Worm (Caenorhabditis elegans) whole organism, L1 larva: ENCODE results near the gene oac-48.
"Not testable (repeated sequence)": the region's sequence is repeated elsewhere in the genome, so short reads cannot be mapped to it uniquely, and the experiment has no call there.

Source experiments
- C34B4.2 ChIP-seq: sonication (generic microtip); optimal IDR thresholded peaks from 2 replicates; lab custom pipeline; 2017; ENCODE audit warnings: mild to moderate bottlenecking, missing genetic modification characterization, missing compliant biosample characterization
- F16B12.6 ChIP-seq: fragments of 150-350 bp; optimal IDR thresholded peaks from 2 replicates; lab custom pipeline; 2014; ENCODE audit warnings: missing biosample characterization, missing genetic modification characterization
- aha-1 ChIP-seq: fragments of 150-350 bp; optimal IDR thresholded peaks from 2 replicates; lab custom pipeline; 2014; ENCODE audit warnings: missing biosample characterization, missing genetic modification characterization
- alr-1 ChIP-seq: fragments of 200-800 bp; sonication (Bioruptor generic); optimal IDR thresholded peaks from 2 replicates; lab custom pipeline; 2018; ENCODE audit warnings: borderline replicate concordance, mild to moderate bottlenecking, missing genetic modification characterization, missing compliant biosample characterization
- aly-2 ChIP-seq: fragments of 150-350 bp; optimal IDR thresholded peaks from 2 replicates; lab custom pipeline; 2014; ENCODE audit warnings: missing biosample characterization, missing genetic modification characterization
- ceh-90 ChIP-seq: sonication (generic microtip); optimal IDR thresholded peaks from 2 replicates; lab custom pipeline; 2016; ENCODE audit warnings: missing genetic modification characterization, missing compliant biosample characterization
- dpl-1 ChIP-seq, 3 experiments: fragments of 150-350 bp in 2 of 3; sonication (generic microtip) in 1 of 3; optimal IDR thresholded peaks; 2 replicates each; lab custom pipeline; 2014 to 2017; ENCODE audit warnings: missing biosample characterization in 3 of 3, missing genetic modification characterization in 3 of 3, missing genetic modification reagents in 3 of 3
- dsc-1 ChIP-seq: sonication (generic microtip); optimal IDR thresholded peaks from 2 replicates; lab custom pipeline; 2016; ENCODE audit warnings: mild to moderate bottlenecking, missing genetic modification characterization, missing compliant biosample characterization
- efl-3 ChIP-seq: fragments of 200-800 bp; sonication (Bioruptor generic); optimal IDR thresholded peaks from 2 replicates; lab custom pipeline; 2018; ENCODE audit warnings: mild to moderate bottlenecking, missing genetic modification characterization, missing compliant biosample characterization
- egl-27 ChIP-seq, 2 experiments: fragments of 150-350 bp in 1 of 2; sonication (generic microtip); optimal IDR thresholded peaks; 3 replicates each; lab custom pipeline; 2017 to 2018; ENCODE audit warnings: missing biosample characterization in 2 of 2, missing genetic modification characterization in 2 of 2, missing genetic modification reagents in 2 of 2
- elt-2 ChIP-seq: sonication (generic microtip); optimal IDR thresholded peaks from 2 replicates; lab custom pipeline; 2016; ENCODE audit warnings: missing genetic modification characterization, mild to moderate bottlenecking, inconsistent platforms, missing compliant biosample characterization, missing genetic modification reagents
- elt-3 ChIP-seq, 6 experiments: fragments of 150-350 bp in 1 of 6; sonication (generic microtip); optimal IDR thresholded peaks; 2 replicates each; lab custom pipeline; 2017 to 2018; ENCODE audit warnings: missing biosample characterization in 6 of 6, missing genetic modification characterization in 6 of 6, inconsistent platforms in 1 of 6
- fkh-10 ChIP-seq: sonication (generic microtip); optimal IDR thresholded peaks from 2 replicates; lab custom pipeline; 2017; ENCODE audit warnings: missing biosample characterization, missing genetic modification reagents, missing genetic modification characterization
- fkh-8 ChIP-seq: sonication (generic microtip); optimal IDR thresholded peaks from 2 replicates; lab custom pipeline; 2016; ENCODE audit warnings: mild to moderate bottlenecking, missing genetic modification characterization, missing compliant biosample characterization
- grh-1 ChIP-seq: fragments of 200-800 bp; sonication (Bioruptor generic); IDR thresholded peaks from 2 replicates; pipeline ENCODE4 v1.3.6; 2022; ENCODE audit warnings: missing genetic modification reagents, missing genetic modification characterization, missing compliant biosample characterization
- irx-1 ChIP-seq: sonication (generic microtip); optimal IDR thresholded peaks from 2 replicates; lab custom pipeline; 2016; ENCODE audit warnings: missing genetic modification characterization, missing compliant biosample characterization
- lin-13 ChIP-seq: fragments of 150-350 bp; optimal IDR thresholded peaks from 2 replicates; lab custom pipeline; 2014; ENCODE audit warnings: missing biosample characterization, missing genetic modification reagents, missing genetic modification characterization
- lsy-2 ChIP-seq, 2 experiments: fragments of 150-350 bp; optimal IDR thresholded peaks; 2 replicates each; lab custom pipeline; 2014; ENCODE audit warnings: missing biosample characterization in 2 of 2, missing genetic modification characterization in 2 of 2
- mdl-1 ChIP-seq, 2 experiments: fragments of 150-350 bp; optimal IDR thresholded peaks; 2 replicates each; lab custom pipeline; 2014 to 2017; ENCODE audit warnings: missing biosample characterization in 2 of 2, missing genetic modification characterization in 2 of 2, inconsistent platforms in 1 of 2
- mef-2 ChIP-seq: fragments of 150-350 bp; optimal IDR thresholded peaks from 2 replicates; lab custom pipeline; 2014; ENCODE audit warnings: missing biosample characterization, missing genetic modification characterization
- mep-1 ChIP-seq: fragments of 150-350 bp; optimal IDR thresholded peaks from 2 replicates; lab custom pipeline; 2014; ENCODE audit warnings: missing biosample characterization, missing genetic modification characterization
- nhr-11 ChIP-seq: fragments of 150-350 bp; optimal IDR thresholded peaks from 2 replicates; lab custom pipeline; 2014; ENCODE audit warnings: missing biosample characterization, missing genetic modification characterization
- nhr-12 ChIP-seq: sonication (generic microtip); optimal IDR thresholded peaks from 2 replicates; lab custom pipeline; 2017; ENCODE audit warnings: missing biosample characterization, missing genetic modification characterization
- nhr-20 ChIP-seq: sonication (generic microtip); optimal IDR thresholded peaks from 2 replicates; lab custom pipeline; 2016; ENCODE audit warnings: mild to moderate bottlenecking, missing genetic modification characterization, missing compliant biosample characterization
- nhr-237 ChIP-seq: fragments of 150-350 bp; optimal IDR thresholded peaks from 2 replicates; lab custom pipeline; 2014; ENCODE audit warnings: missing biosample characterization, missing genetic modification characterization
- nhr-28 ChIP-seq: fragments of 150-350 bp; optimal IDR thresholded peaks from 2 replicates; lab custom pipeline; 2014; ENCODE audit warnings: missing biosample characterization, missing genetic modification characterization
- nhr-71 ChIP-seq: sonication (generic microtip); optimal IDR thresholded peaks from 2 replicates; lab custom pipeline; 2016; ENCODE audit warnings: mild to moderate bottlenecking, missing genetic modification characterization, moderate library complexity, missing compliant biosample characterization
- skn-1 ChIP-seq: fragments of 150-350 bp; optimal IDR thresholded peaks from 2 replicates; lab custom pipeline; 2014; ENCODE audit warnings: missing biosample characterization, missing genetic modification characterization
- snu-23 ChIP-seq: sonication (generic microtip); optimal IDR thresholded peaks from 2 replicates; lab custom pipeline; 2016; ENCODE audit warnings: missing genetic modification characterization, missing compliant biosample characterization
- sptf-1 ChIP-seq: fragments of 150-350 bp; optimal IDR thresholded peaks from 2 replicates; lab custom pipeline; 2014; ENCODE audit warnings: missing biosample characterization, missing genetic modification characterization
- tbx-2 ChIP-seq: sonication (generic microtip); optimal IDR thresholded peaks from 2 replicates; lab custom pipeline; 2016; ENCODE audit warnings: missing genetic modification characterization, missing compliant biosample characterization
- unc-30 ChIP-seq: sonication (generic microtip); optimal IDR thresholded peaks from 2 replicates; lab custom pipeline; 2017; ENCODE audit warnings: missing biosample characterization, missing genetic modification characterization
- unc-98 ChIP-seq: fragments of 200-800 bp; sonication (Bioruptor generic); IDR thresholded peaks from 2 replicates; pipeline ENCODE4 v1.3.6; 2022; ENCODE audit warnings: missing genetic modification characterization, missing compliant biosample characterization
- ztf-11 ChIP-seq, 2 experiments: sonication (generic microtip); optimal IDR thresholded peaks; 2 replicates each; lab custom pipeline; 2016 to 2017; ENCODE audit warnings: missing genetic modification characterization in 2 of 2, missing biosample characterization in 1 of 2, missing compliant biosample characterization in 1 of 2
- ztf-4 ChIP-seq: fragments of 150-350 bp; optimal IDR thresholded peaks from 2 replicates; lab custom pipeline; 2014; ENCODE audit warnings: missing biosample characterization, missing genetic modification characterization

oac-48 gene

DNA sequence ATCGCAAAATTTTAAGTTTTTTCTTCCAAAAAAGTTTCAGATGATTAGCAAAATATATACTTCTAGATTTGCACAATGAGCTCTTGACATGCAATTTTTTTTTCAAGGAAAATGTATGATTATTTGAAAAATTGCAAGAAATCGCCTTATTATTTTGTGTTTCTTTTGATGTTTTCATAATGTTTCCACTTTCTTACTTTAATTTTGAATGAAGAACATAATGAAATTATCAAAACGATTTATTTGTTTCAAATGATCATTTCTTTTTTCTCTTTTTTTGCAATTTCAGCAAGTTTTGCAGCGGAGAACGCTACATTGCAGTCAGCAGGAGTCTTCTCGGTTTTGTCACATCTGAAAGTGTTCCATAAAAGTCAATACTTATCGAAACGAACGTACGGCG is 21.6 kb upstream of the oac-48 start, which contains the start of gene Y45F10C.6:
TSS of gene Y45F10C.6 (plus strand) at position 301 of the 400 bp plus-strand sequence.
- TF ChIP-seq F16B12.6 (tag; lab: Kevin White, UChicago); fkh-10 (GFP tag; lab: Kevin White, UChicago); nhr-11 (tag; lab: Kevin White, UChicago): not testable (repeated sequence)

DNA sequence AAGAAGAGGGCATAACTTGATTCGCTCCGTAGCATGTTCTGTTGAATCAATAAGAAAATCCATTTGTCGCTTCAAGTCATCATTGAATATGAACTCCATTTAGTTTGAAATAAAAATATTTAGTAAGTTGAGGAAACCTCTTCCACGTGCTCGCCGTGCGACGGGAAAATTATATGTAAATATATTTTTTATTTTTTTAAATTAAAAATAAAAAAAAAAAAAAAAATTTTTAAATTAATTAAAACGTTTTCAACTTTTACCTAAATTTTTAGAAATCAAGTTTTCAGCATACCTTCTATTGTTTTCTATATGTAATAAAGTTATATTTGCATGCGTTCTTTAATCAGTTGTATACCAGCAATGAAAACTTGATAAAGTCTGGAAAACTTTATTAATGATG is 14.2 kb upstream of the oac-48 start, which contains the start of gene Y45F10C.1:
TSS of gene Y45F10C.1 (minus strand) at position 101 of the 400 bp plus-strand sequence.
- TF ChIP-seq C34B4.2; ztf-11 (tag; optimal IDR thresholded peaks at IDR 0.05; lab: Kevin White, UChicago); sptf-1: not testable (repeated sequence)

DNA sequence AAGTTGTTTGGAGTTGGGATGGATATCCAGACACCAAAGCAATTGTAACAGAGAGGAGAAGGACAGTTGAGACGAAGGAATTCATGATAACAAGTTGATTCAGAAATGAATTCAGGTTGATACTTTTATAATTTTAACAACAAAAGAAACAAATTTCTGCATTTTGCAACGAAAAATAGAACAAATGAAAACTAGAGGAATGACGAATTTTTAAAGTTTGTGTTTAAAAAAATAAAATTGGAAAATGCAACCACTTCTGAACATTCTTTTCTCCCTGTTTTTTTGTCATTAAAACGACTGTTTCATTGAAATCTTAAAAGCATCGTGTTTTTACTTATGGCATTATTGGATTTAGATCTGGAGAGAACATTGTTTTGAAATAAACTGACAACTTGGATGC is 11.0 kb upstream of the oac-48 start, which contains the start of gene Y45F10C.2:
TSS of gene Y45F10C.2 (minus strand) at position 101 of the 400 bp plus-strand sequence.
- TF ChIP-seq skn-1; dsc-1 (tag; lab: Kevin White, UChicago); nhr-237: not testable (repeated sequence)

DNA sequence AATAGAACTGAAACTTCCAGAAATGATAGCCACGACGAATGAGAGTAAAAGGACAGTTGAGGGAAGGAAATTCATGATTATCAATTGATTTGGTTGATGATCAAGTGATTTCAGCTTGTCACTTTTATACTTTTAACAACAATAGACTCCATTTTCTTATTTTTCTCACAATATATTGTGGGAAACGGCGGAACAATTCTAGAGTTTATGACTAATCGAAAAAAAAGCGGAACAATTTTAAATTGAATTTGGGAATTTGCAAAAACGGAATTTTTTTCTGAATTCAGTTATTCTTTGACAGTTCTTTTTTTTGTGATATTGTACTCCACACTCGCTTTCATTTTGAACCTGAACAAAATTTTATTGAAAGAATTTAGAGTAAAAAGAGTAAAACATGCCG is 9.5 kb upstream of the oac-48 start, which contains the start of gene Y45F10C.4:
TSS of gene Y45F10C.4 (minus strand) at position 101 of the 400 bp plus-strand sequence.
- TF ChIP-seq nhr-11 (tag; lab: Kevin White, UChicago), result no peak
- no peak for TF ChIP-seq unc-30 (tag; lab: Kevin White, UChicago)
- TF ChIP-seq ztf-4 (tag; lab: Kevin White, UChicago), result no peak
- no peak for TF ChIP-seq F16B12.6 (tag; lab: Kevin White, UChicago)
- TF ChIP-seq mef-2 (tag; lab: Kevin White, UChicago), result no peak
- TF ChIP-seq aly-2 (tag; lab: Kevin White, UChicago), result no peak
- no peak for TF ChIP-seq fkh-8 (tag; lab: Kevin White, UChicago)
- no peak for TF ChIP-seq nhr-20
- no peak for TF ChIP-seq egl-27 (tag; optimal IDR thresholded peaks at IDR 0.05; lab: Kevin White, UChicago)
- TF ChIP-seq nhr-12 (tag; lab: Kevin White, UChicago), result no peak
- TF ChIP-seq snu-23 (GFP tag; lab: Kevin White, UChicago), result no peak
- TF ChIP-seq lin-13 (GFP tag; lab: Kevin White, UChicago), result no peak
- TF ChIP-seq irx-1 (tag; lab: Kevin White, UChicago), result no peak
- TF ChIP-seq elt-2 (tag; lab: Kevin White, UChicago), result no peak
- TF ChIP-seq dpl-1 (GFP tag; optimal IDR thresholded peaks at IDR 0.05; lab: Kevin White, UChicago), result no peak
- TF ChIP-seq ztf-11 (tag; optimal IDR thresholded peaks at IDR 0.05; lab: Kevin White, UChicago), result no peak

DNA sequence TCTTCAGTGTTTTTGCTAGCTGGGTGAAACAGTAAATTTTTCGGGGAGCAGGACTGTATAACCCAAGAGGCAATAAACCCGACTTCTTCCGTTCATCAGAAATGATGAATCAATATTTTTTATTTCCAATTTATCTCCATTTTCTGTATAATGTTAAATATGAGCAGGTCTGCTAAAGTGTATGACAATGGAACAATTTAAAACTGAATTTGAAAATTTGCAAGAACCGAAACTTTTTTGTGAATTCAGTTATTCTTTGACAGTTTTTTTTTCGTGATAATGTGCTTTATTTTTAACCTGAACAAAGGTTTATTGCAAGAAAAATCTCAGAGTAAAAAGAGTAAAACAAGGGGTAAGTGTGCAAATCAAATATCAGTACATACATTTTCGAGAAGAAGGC is 8.5 kb upstream of the oac-48 start:
- TF ChIP-seq nhr-12 (tag; lab: Kevin White, UChicago) (no peak), mdl-1 (tag; optimal IDR thresholded peaks at IDR 0.05; lab: Kevin White, UChicago) (no peak), alr-1 (tag; lab: Kevin White, UChicago) (no peak), elt-3 (tag; optimal IDR thresholded peaks at IDR 0.05; lab: Kevin White, UChicago) (no peak), nhr-28 (tag; lab: Kevin White, UChicago) (no peak), aha-1 (no peak), efl-3 (GFP tag; lab: Kevin White, UChicago) (no peak), mep-1 (tag; lab: Kevin White, UChicago) (no peak), dpl-1 (GFP tag; optimal IDR thresholded peaks at IDR 0.05; lab: Kevin White, UChicago) (no peak), unc-98 (GFP tag; lab: Robert Waterston, UW) (no peak), C34B4.2 (no peak), tbx-2 (no peak), ceh-90 (tag; lab: Kevin White, UChicago) (no peak), lsy-2 (tag; optimal IDR thresholded peaks at IDR 0.05; lab: Kevin White, UChicago) (no peak), grh-1 (GFP tag; lab: Robert Waterston, UW) (no peak), nhr-71 (tag; lab: Kevin White, UChicago) (no peak)
